Worm (Caenorhabditis elegans) whole organism, late embryonic: ENCODE results near the gene F01D4.8.

Experiments used
- C08G9.2 ChIP-seq: sonication (generic microtip); optimal IDR thresholded peaks from 2 replicates; lab custom pipeline; 2016; ENCODE audit warnings: mild to moderate bottlenecking, missing genetic modification characterization, moderate library complexity, missing compliant biosample characterization
- C38D4.7 ChIP-seq: fragments of 200-800 bp; sonication (Bioruptor generic); optimal IDR thresholded peaks from 2 replicates; lab custom pipeline; 2018; ENCODE audit warnings: mild to moderate bottlenecking, missing genetic modification characterization, moderate library complexity, missing compliant biosample characterization
- K02D7.2 ChIP-seq: sonication (generic microtip); optimal IDR thresholded peaks from 2 replicates; lab custom pipeline; 2017; ENCODE audit warnings: mild to moderate bottlenecking, missing genetic modification characterization, missing compliant biosample characterization
- T23F11.4 ChIP-seq: fragments of 200-800 bp; sonication (Bioruptor generic); optimal IDR thresholded peaks from 2 replicates; lab custom pipeline; 2018; ENCODE audit warnings: mild to moderate bottlenecking, missing genetic modification characterization, missing compliant biosample characterization
- Y22D7AL.16 ChIP-seq: sonication (generic microtip); optimal IDR thresholded peaks from 2 replicates; lab custom pipeline; 2016; ENCODE audit warnings: missing genetic modification characterization, missing compliant biosample characterization
- ahr-1 ChIP-seq: sonication (generic microtip); optimal IDR thresholded peaks from 2 replicates; lab custom pipeline; 2016; ENCODE audit warnings: missing genetic modification characterization, missing compliant biosample characterization
- ama-1 ChIP-seq: fragments of 150-350 bp; optimal IDR thresholded peaks from 2 replicates; lab custom pipeline; 2014
- ceh-14 ChIP-seq: sonication (generic microtip); optimal IDR thresholded peaks from 2 replicates; lab custom pipeline; 2016; ENCODE audit warnings: missing genotype, missing genetic modification characterization, missing compliant biosample characterization
- ceh-18 ChIP-seq: sonication (generic microtip); optimal IDR thresholded peaks from 2 replicates; lab custom pipeline; 2016; ENCODE audit warnings: missing genetic modification characterization, missing compliant biosample characterization
- ceh-19 ChIP-seq: fragments of 200-800 bp; sonication (Bioruptor generic); optimal IDR thresholded peaks from 2 replicates; lab custom pipeline; 2018; ENCODE audit warnings: mild to moderate bottlenecking, missing genetic modification characterization, missing compliant biosample characterization
- ceh-22 ChIP-seq: sonication (generic microtip); optimal IDR thresholded peaks from 2 replicates; lab custom pipeline; 2017; ENCODE audit warnings: missing biosample characterization, missing genetic modification characterization
- ceh-34 ChIP-seq: sonication (generic microtip); optimal IDR thresholded peaks from 2 replicates; lab custom pipeline; 2016; ENCODE audit warnings: mild to moderate bottlenecking, missing genetic modification characterization, missing compliant biosample characterization
- ceh-45 ChIP-seq: fragments of 200-800 bp; sonication (Bioruptor generic); IDR thresholded peaks from 2 replicates; pipeline ENCODE4 v1.3.6; 2022; ENCODE audit warnings: missing genetic modification reagents, missing genetic modification characterization, missing compliant biosample characterization
- ceh-48 ChIP-seq: sonication (generic microtip); optimal IDR thresholded peaks from 2 replicates; lab custom pipeline; 2016; ENCODE audit warnings: missing genetic modification characterization, inconsistent platforms, missing compliant biosample characterization
- ceh-6 ChIP-seq: fragments of 200-800 bp; sonication (Bioruptor generic); optimal IDR thresholded peaks from 2 replicates; lab custom pipeline; 2018; ENCODE audit warnings: mild to moderate bottlenecking, missing genetic modification characterization, missing compliant biosample characterization
- ceh-9 ChIP-seq: sonication (generic microtip); optimal IDR thresholded peaks from 2 replicates; lab custom pipeline; 2016; ENCODE audit warnings: mild to moderate bottlenecking, missing genetic modification characterization, inconsistent platforms, missing compliant biosample characterization
- elt-2 ChIP-seq: sonication (generic microtip); optimal IDR thresholded peaks from 2 replicates; lab custom pipeline; 2016; ENCODE audit warnings: missing genetic modification reagents, missing genetic modification characterization, missing compliant biosample characterization
- eyg-1 ChIP-seq: sonication (generic microtip); optimal IDR thresholded peaks from 2 replicates; lab custom pipeline; 2016; ENCODE audit warnings: missing genotype, missing genetic modification characterization, missing compliant biosample characterization
- fax-1 ChIP-seq: sonication (generic microtip); optimal IDR thresholded peaks from 2 replicates; lab custom pipeline; 2016; ENCODE audit warnings: missing genotype, missing genetic modification characterization, missing compliant biosample characterization
- fkh-10 ChIP-seq: fragments of 150-350 bp; optimal IDR thresholded peaks from 2 replicates; lab custom pipeline; 2014; ENCODE audit warnings: missing biosample characterization, missing genetic modification reagents, missing genetic modification characterization
- fkh-6 ChIP-seq: sonication (generic microtip); optimal IDR thresholded peaks from 2 replicates; lab custom pipeline; 2016; ENCODE audit warnings: missing genetic modification characterization, missing compliant biosample characterization
- gmeb-2 ChIP-seq: sonication (generic microtip); optimal IDR thresholded peaks from 2 replicates; lab custom pipeline; 2016; ENCODE audit warnings: missing genetic modification characterization, inconsistent platforms, missing compliant biosample characterization
- hlh-13 ChIP-seq: fragments of 200-800 bp; sonication (Bioruptor generic); optimal IDR thresholded peaks from 2 replicates; lab custom pipeline; 2018; ENCODE audit warnings: mild to moderate bottlenecking, missing genetic modification characterization, missing compliant biosample characterization
- hlh-15 ChIP-seq: sonication (generic microtip); optimal IDR thresholded peaks from 2 replicates; lab custom pipeline; 2016; ENCODE audit warnings: missing genetic modification characterization, missing compliant biosample characterization
- lim-6 ChIP-seq: sonication (generic microtip); optimal IDR thresholded peaks from 2 replicates; lab custom pipeline; 2016; ENCODE audit warnings: missing genetic modification characterization, missing compliant biosample characterization
- lin-11 ChIP-seq: fragments of 200-800 bp; sonication (Bioruptor generic); optimal IDR thresholded peaks from 2 replicates; lab custom pipeline; 2018; ENCODE audit warnings: mild to moderate bottlenecking, missing genetic modification characterization, missing compliant biosample characterization
- nfya-1 ChIP-seq: sonication (generic microtip); optimal IDR thresholded peaks from 2 replicates; lab custom pipeline; 2017; ENCODE audit warnings: missing genetic modification characterization, mild to moderate bottlenecking, missing compliant biosample characterization, antibody characterized with exemption, moderate library complexity
- pax-1 ChIP-seq: fragments of 150-350 bp; optimal IDR thresholded peaks from 2 replicates; lab custom pipeline; 2014; ENCODE audit warnings: missing biosample characterization, missing genetic modification characterization
- pha-2 ChIP-seq: sonication (generic microtip); optimal IDR thresholded peaks from 2 replicates; lab custom pipeline; 2017; ENCODE audit warnings: mild to moderate bottlenecking, missing genetic modification characterization, missing compliant biosample characterization
- pha-4 ChIP-seq: fragments of 150-350 bp; optimal IDR thresholded peaks from 2 replicates; lab custom pipeline; 2018; ENCODE audit warnings: missing biosample characterization, missing genetic modification reagents, missing genetic modification characterization
- pqm-1 ChIP-seq: sonication (generic microtip); optimal IDR thresholded peaks from 2 replicates; lab custom pipeline; 2016; ENCODE audit warnings: missing genetic modification characterization, missing compliant biosample characterization
- pros-1 ChIP-seq: fragments of 150-350 bp; optimal IDR thresholded peaks from 2 replicates; lab custom pipeline; 2014; ENCODE audit warnings: missing biosample characterization, missing genetic modification reagents, missing genetic modification characterization
- sox-2 ChIP-seq: fragments of 200-800 bp; sonication (Bioruptor generic); IDR thresholded peaks from 2 replicates; pipeline ENCODE4 v1.3.6; 2022; ENCODE audit warnings: missing genetic modification reagents, missing genetic modification characterization, missing compliant biosample characterization
- sox-4 ChIP-seq: sonication (generic microtip); optimal IDR thresholded peaks from 2 replicates; lab custom pipeline; 2017; ENCODE audit warnings: mild to moderate bottlenecking, missing genetic modification characterization, inconsistent platforms, missing compliant biosample characterization
- tbx-2 ChIP-seq: sonication (generic microtip); optimal IDR thresholded peaks from 2 replicates; lab custom pipeline; 2016; ENCODE audit warnings: missing genetic modification characterization, missing compliant biosample characterization
- unc-3 ChIP-seq, 2 experiments: fragments of 200-800 bp in 1 of 2; sonication (Bioruptor generic) in 1 of 2; sonication (generic microtip) in 1 of 2; conservative IDR thresholded peaks in 1 of 2; optimal IDR thresholded peaks in 1 of 2; 2 replicates each; pipeline versions ENCODE4 v1.3.6 to Lab custom; 2016 to 2022; ENCODE audit warnings: missing compliant biosample characterization in 2 of 2, missing genetic modification characterization in 2 of 2, missing genetic modification reagents in 1 of 2
- unc-55 ChIP-seq: sonication (generic microtip); optimal IDR thresholded peaks from 2 replicates; lab custom pipeline; 2017; ENCODE audit warnings: missing biosample characterization, missing genetic modification reagents, missing genetic modification characterization

The F01D4.8 gene

ce11 chrIV:10461767-10462166 is 8.9 kb upstream of the F01D4.8 start, which contains the start of gene mec-3:
Gene mec-3, minus strand, starts transcription at chrIV:10461867.
- no peak for TF ChIP-seq T23F11.4 (GFP tag; lab: Kevin White, UChicago)
- TF ChIP-seq ceh-14: no peak
- TF ChIP-seq hlh-13 (GFP tag; lab: Kevin White, UChicago): no peak
- no peak for TF ChIP-seq tbx-2 (tag; lab: Kevin White, UChicago)
- TF ChIP-seq ceh-9 (tag; lab: Kevin White, UChicago): no peak
- no peak for TF ChIP-seq pqm-1 (tag; lab: Kevin White, UChicago)
- no peak for TF ChIP-seq unc-55 (GFP tag; lab: Kevin White, UChicago)
- TF ChIP-seq eyg-1 (tag; lab: Kevin White, UChicago): no peak
- no peak for TF ChIP-seq ama-1 (lab: Kevin White, UChicago)
- TF ChIP-seq gmeb-2 (tag; lab: Kevin White, UChicago): no peak
- no peak for TF ChIP-seq lin-11 (tag; lab: Kevin White, UChicago)
- no peak for TF ChIP-seq pha-2 (tag; lab: Kevin White, UChicago)
- no peak for TF ChIP-seq ceh-6
- TF ChIP-seq C38D4.7: no peak
- TF ChIP-seq Y22D7AL.16 (tag; lab: Kevin White, UChicago): no peak
- TF ChIP-seq fkh-10 (GFP tag; lab: Kevin White, UChicago): no peak
- no peak for TF ChIP-seq hlh-15 (tag; lab: Kevin White, UChicago)
- TF ChIP-seq ceh-22 (tag; lab: Kevin White, UChicago): no peak
- TF ChIP-seq pax-1 (tag; lab: Kevin White, UChicago): no peak
- no peak for TF ChIP-seq sox-4

ce11 chrIV:10457137-10457536 is 4.2 kb upstream of the F01D4.8 start, which contains the start of gene srb-17:
Gene srb-17, minus strand, starts transcription at chrIV:10457237.
- TF ChIP-seq elt-2 (tag; lab: Kevin White, UChicago) (no peak), fax-1 (no peak), ceh-18 (tag; lab: Kevin White, UChicago) (no peak), K02D7.2 (tag; lab: Kevin White, UChicago) (no peak), pqm-1 (tag; lab: Kevin White, UChicago) (no peak), lin-11 (tag; lab: Kevin White, UChicago) (no peak), sox-2 (GFP tag; lab: Robert Waterston, UW) (no peak), ceh-34 (no peak), Y22D7AL.16 (tag; lab: Kevin White, UChicago) (no peak)

- TF ChIP-seq C08G9.2 (no peak), ceh-19 (GFP tag; lab: Kevin White, UChicago) (no peak), lim-6 (tag; lab: Kevin White, UChicago) (no peak), ceh-48 (tag; lab: Kevin White, UChicago) (no peak), pros-1 (tag; lab: Kevin White, UChicago) (no peak), nfya-1 (tag; lab: Kevin White, UChicago) (no peak)
- TF ChIP-seq, all 69 proteins: peak for 0
These were observed 3.1 kb downstream of the F01D4.8 start, which contains the start of gene F13B12.4 for ce11 chrIV:10449799-10450198. Gene F13B12.4, minus strand, starts transcription at chrIV:10449899.

ce11 chrIV:10443510-10443909 is 9.4 kb downstream of the F01D4.8 start, which contains the start of gene F13B12.7:
Gene F13B12.7, plus strand, starts transcription at chrIV:10443810.
- no peak for TF ChIP-seq fkh-6 (tag; lab: Kevin White, UChicago)
- TF ChIP-seq pqm-1 (tag; lab: Kevin White, UChicago): no peak

ce11 chrIV:10442904-10443303 is 10.0 kb downstream of the F01D4.8 start:
- TF ChIP-seq ceh-45 (no peak), unc-3 (GFP tag; conservative IDR thresholded peaks at IDR 0.05; lab: Robert Waterston, UW) (no peak), unc-3 (tag; optimal IDR thresholded peaks at IDR 0.05; lab: Kevin White, UChicago) (no peak), pha-4 (tag; lab: Kevin White, UChicago) (no peak), tbx-2 (tag; lab: Kevin White, UChicago) (no peak), ahr-1 (tag; lab: Kevin White, UChicago) (no peak), ceh-9 (tag; lab: Kevin White, UChicago) (no peak), hlh-13 (GFP tag; lab: Kevin White, UChicago) (no peak), fkh-10 (GFP tag; lab: Kevin White, UChicago) (no peak), hlh-15 (tag; lab: Kevin White, UChicago) (no peak)
